Worm (Caenorhabditis elegans): ENCODE data around the gene cutl-12.

Gene cutl-12

ce11 chrII:8616155-8616554 is 18.1 kb downstream of the cutl-12 start:
- TF ChIP-seq lag-1 (GFP tag; IDR thresholded peaks at IDR 0.05) (no peak), lin-40 (tag; optimal IDR thresholded peaks at IDR 0.05) (no peak), nhr-179 (tag; optimal IDR thresholded peaks at IDR 0.05) (no peak), him-1 (tag; optimal IDR thresholded peaks at IDR 0.05) (no peak), efl-1 (GFP tag; optimal IDR thresholded peaks at IDR 0.05) (no peak)

DNA sequence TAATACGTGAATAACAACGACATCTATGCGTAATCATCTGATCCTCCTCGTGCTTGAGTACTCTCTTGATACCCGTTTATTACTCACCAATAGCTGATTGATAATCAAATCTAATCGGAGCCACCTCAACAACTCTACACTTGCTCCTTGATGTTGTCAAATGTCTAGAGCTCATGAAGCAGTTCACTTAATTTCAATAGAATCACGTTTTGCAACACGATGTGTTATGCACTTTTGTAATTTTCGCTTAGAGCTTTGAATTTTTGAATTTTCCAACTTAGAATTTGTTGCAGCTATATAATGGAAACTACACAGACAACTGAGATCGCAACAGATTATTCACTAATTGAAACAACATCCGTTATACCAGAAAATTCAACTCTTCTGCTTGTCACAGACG is 21.8 kb downstream of the cutl-12 start, which contains the start of gene T22C8.1:
Gene T22C8.1 (plus strand): TSS at position 301 of the 400 bp plus-strand sequence.
- no peak for TF ChIP-seq attf-6 (GFP tag; IDR thresholded peaks at IDR 0.05)
- no peak for TF ChIP-seq F23B12.7 (tag; optimal IDR thresholded peaks at IDR 0.05; ENCODE audit: insufficient read depth)
- TF ChIP-seq F49E8.2 (tag; optimal IDR thresholded peaks at IDR 0.05; ENCODE audit: insufficient read depth): no peak
- TF ChIP-seq snpc-4 (GFP tag; optimal IDR thresholded peaks at IDR 0.05): no peak
- no peak for TF ChIP-seq snpc-4 (tag; optimal IDR thresholded peaks at IDR 0.05)
- TF ChIP-seq Y95B8A.8 (GFP tag; IDR thresholded peaks at IDR 0.05): no peak
- no peak for TF ChIP-seq cebp-2 (GFP tag; IDR thresholded peaks at IDR 0.05)
- no peak for TF ChIP-seq snpc-1.3 (tag; optimal IDR thresholded peaks at IDR 0.05; ENCODE audit: insufficient read depth)
- TF ChIP-seq C17E4.6 (GFP tag; IDR thresholded peaks at IDR 0.05): no peak
- TF ChIP-seq let-526 (GFP tag; IDR thresholded peaks at IDR 0.05): no peak
- no peak for TF ChIP-seq xnd-1 (tag; optimal IDR thresholded peaks at IDR 0.05)
- no peak for TF ChIP-seq ztf-28 (GFP tag; IDR thresholded peaks at IDR 0.05)
- TF ChIP-seq lin-40 (tag; optimal IDR thresholded peaks at IDR 0.05): no peak
- no peak for TF ChIP-seq F52B5.7 (tag; optimal IDR thresholded peaks at IDR 0.05)

DNA sequence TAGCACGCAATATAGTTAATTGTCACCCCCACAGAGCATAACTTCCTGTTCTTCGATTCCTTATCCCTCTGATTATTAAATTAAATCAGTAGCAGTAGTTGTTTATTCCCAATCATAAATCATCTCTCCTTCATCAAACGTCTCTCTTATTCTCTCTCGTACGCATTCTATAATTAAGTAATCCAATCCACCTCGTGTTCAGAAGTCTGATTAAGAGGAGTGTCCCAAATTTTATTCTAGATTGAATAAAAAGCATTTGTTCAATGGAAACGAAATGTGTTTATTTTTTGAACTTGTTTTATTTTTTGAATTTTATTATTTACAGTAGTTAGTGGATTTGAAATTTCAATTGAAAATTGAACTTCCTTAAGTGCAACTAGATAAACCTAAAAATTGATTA is 23.0 kb downstream of the cutl-12 start:
- TF ChIP-seq sptf-2 (GFP tag; optimal IDR thresholded peaks at IDR 0.05) (no peak), D2030.7 (GFP tag; IDR thresholded peaks at IDR 0.05) (no peak), egl-18 (GFP tag; IDR thresholded peaks at IDR 0.05) (no peak), xnd-1 (tag; optimal IDR thresholded peaks at IDR 0.05) (no peak), lin-40 (tag; optimal IDR thresholded peaks at IDR 0.05) (no peak), snpc-3.4 (tag; optimal IDR thresholded peaks at IDR 0.05) (no peak), ceh-27 (GFP tag; optimal IDR thresholded peaks at IDR 0.05) (no peak), attf-6 (GFP tag; IDR thresholded peaks at IDR 0.05) (no peak), nhr-90 (tag; optimal IDR thresholded peaks at IDR 0.05) (no peak), dpff-1 (tag; optimal IDR thresholded peaks at IDR 0.05) (no peak), K11D2.4 (GFP tag; IDR thresholded peaks at IDR 0.05) (no peak), zim-3 (tag; optimal IDR thresholded peaks at IDR 0.05) (no peak), F52B5.7 (tag; optimal IDR thresholded peaks at IDR 0.05) (no peak)

DNA sequence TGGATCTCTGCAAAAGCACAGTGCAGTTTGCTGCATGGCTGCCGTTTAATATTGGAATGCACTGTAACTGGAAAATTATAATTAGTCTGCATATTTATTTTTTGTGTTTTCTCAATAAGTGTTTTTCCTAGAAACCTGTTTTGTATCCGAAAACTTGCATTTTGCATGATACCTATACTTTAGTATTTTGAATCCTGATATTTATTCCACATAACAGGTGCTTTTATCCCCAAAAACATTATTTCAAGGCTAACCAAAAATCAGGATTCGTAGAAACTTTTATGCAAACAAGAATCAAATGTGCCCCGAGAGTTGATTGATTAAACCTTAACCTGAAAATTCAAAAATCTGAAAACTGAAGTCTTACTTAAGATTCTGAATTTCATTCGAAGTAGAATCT is 23.7 kb downstream of the cutl-12 start:
- TF ChIP-seq unc-62 (GFP tag; optimal IDR thresholded peaks at IDR 0.05) (no peak), lin-26 (GFP tag; IDR thresholded peaks at IDR 0.05) (no peak), Y53G8AR.9 (GFP tag; conservative IDR thresholded peaks at IDR 0.05) (no peak), F49E8.2 (tag; optimal IDR thresholded peaks at IDR 0.05; ENCODE audit: insufficient read depth) (no peak), tbp1 (GFP tag; optimal IDR thresholded peaks at IDR 0.05) (no peak), lsy-27 (tag; optimal IDR thresholded peaks at IDR 0.05; ENCODE audit: borderline replicate concordance, insufficient read depth) (no peak), madf-3 (GFP tag; IDR thresholded peaks at IDR 0.05) (no peak)

All from whole organism, young adult.